Worm (Caenorhabditis elegans) whole organism, L4/young adult: Measurements from ENCODE around the gene T25F10.3.

ENCODE experiments used
- W03F9.2 ChIP-seq: fragments of 150-350 bp; optimal IDR thresholded peaks from 2 replicates; lab custom pipeline; 2014; ENCODE audit warnings: missing biosample characterization, missing genetic modification characterization
- dao-5 ChIP-seq: sonication (generic microtip); optimal IDR thresholded peaks from 2 replicates; lab custom pipeline; 2016; ENCODE audit warnings: missing genotype, missing genetic modification characterization, moderate library complexity, missing compliant biosample characterization
- him-1 ChIP-seq: sonication (generic microtip); optimal IDR thresholded peaks from 2 replicates; lab custom pipeline; 2016; ENCODE audit warnings: missing genotype, missing genetic modification reagents, missing genetic modification characterization, missing compliant biosample characterization

DNA sequence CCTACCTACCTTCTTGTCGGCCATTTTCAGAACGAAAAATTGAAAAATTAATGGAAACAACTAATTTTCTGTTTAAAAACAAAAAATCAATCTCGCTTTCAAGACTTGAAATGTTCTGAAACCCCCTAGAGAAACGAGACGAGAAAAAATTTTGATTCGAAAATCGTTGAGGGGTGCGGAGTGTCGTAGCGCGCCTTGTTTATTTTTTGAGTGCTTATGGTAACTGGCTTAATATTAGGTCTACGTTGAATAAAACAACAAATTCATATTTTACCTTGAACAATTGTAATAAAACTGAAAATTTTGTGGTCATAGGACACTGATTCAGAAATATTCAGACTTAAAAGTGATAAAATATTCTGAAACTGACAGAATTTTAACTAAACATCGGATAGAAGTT, 34.4 kb upstream of the T25F10.3 start, which contains the start of gene sna-1:
- TF ChIP-seq him-1 (tag; lab: Kevin White, UChicago) = no peak
- no peak for TF ChIP-seq W03F9.2 (tag; lab: Kevin White, UChicago)
- TF ChIP-seq dao-5 = no peak
